Fruit fly (Drosophila melanogaster) whole organism, embryonic: ENCODE measurements around the gene CG13893.

Experiments used
- CG10209 ChIP-seq: fragments of 200-800 bp; sonication (Bioruptor generic); optimal IDR thresholded peaks from 3 replicates; lab custom pipeline; 2017; ENCODE audit warnings: missing biosample characterization, mild to moderate bottlenecking, missing genetic modification characterization, missing genetic modification reagents
- CG10366 ChIP-seq: fragments of 200-800 bp; sonication (Bioruptor generic); IDR thresholded peaks from 2 replicates; pipeline ENCODE4 v1.3.6; 2022; ENCODE audit warnings: missing biosample characterization, missing genetic modification characterization
- CG13424 ChIP-seq: fragments of 200-800 bp; sonication (Bioruptor generic); optimal IDR thresholded peaks from 2 replicates; lab custom pipeline; 2019; ENCODE audit warnings: missing biosample characterization, mild to moderate bottlenecking, missing genetic modification characterization, moderate library complexity
- CG14965 ChIP-seq: fragments of 200-800 bp; sonication (Bioruptor generic); optimal IDR thresholded peaks from 2 replicates; lab custom pipeline; 2016; ENCODE audit warnings: missing biosample characterization, missing genetic modification characterization, borderline replicate concordance
- CG16779 ChIP-seq: fragments of 200-800 bp; sonication (Bioruptor generic); IDR thresholded peaks from 2 replicates; pipeline ENCODE4 v1.3.6; 2022; ENCODE audit warnings: missing biosample characterization, missing genetic modification characterization
- CG17186 ChIP-seq: fragments of 200-800 bp; sonication (Bioruptor generic); optimal IDR thresholded peaks from 3 replicates; lab custom pipeline; 2017; ENCODE audit warnings: missing biosample characterization, missing genetic modification reagents, missing genetic modification characterization
- CG1792 ChIP-seq: fragments of 200-800 bp; sonication (Bioruptor generic); optimal IDR thresholded peaks from 2 replicates; lab custom pipeline; 2016; ENCODE audit warnings: missing biosample characterization, missing genetic modification characterization
- CG18619 ChIP-seq: fragments of 200-800 bp; sonication (Bioruptor generic); optimal IDR thresholded peaks from 3 replicates; lab custom pipeline; 2017; ENCODE audit warnings: missing biosample characterization, mild to moderate bottlenecking, missing genetic modification characterization
- CG42726 ChIP-seq: fragments of 200-800 bp; sonication (Bioruptor generic); IDR thresholded peaks from 2 replicates; pipeline ENCODE4 v1.3.6; 2022; ENCODE audit warnings: missing biosample characterization, missing genetic modification characterization; ENCODE audit not compliant: partially characterized antibody
- CG4707 ChIP-seq: fragments of 200-800 bp; sonication (Bioruptor generic); optimal IDR thresholded peaks from 2 replicates; lab custom pipeline; 2018; ENCODE audit warnings: missing biosample characterization, mild to moderate bottlenecking, missing genetic modification characterization, moderate library complexity
- CG8089 ChIP-seq: fragments of 200-800 bp; sonication (Bioruptor generic); optimal IDR thresholded peaks from 3 replicates; lab custom pipeline; 2016; ENCODE audit warnings: missing biosample characterization, missing genetic modification characterization
- CkIIα-i1 ChIP-seq: fragments of 200-800 bp; sonication (Bioruptor generic); IDR thresholded peaks from 2 replicates; pipeline ENCODE4 v1.3.6; 2022; ENCODE audit warnings: missing biosample characterization, missing genetic modification characterization
- Dfd ChIP-seq, 2 experiments: fragments of >200 bp; optimal IDR thresholded peaks; 2 replicates each; lab custom pipeline; 2017; ENCODE audit warnings: missing biosample characterization in 2 of 2, missing genetic modification characterization in 2 of 2
- Dref ChIP-seq: fragments of 200-800 bp; sonication (Bioruptor generic); IDR thresholded peaks from 2 replicates; pipeline ENCODE4 v1.3.6; 2022; ENCODE audit warnings: missing biosample characterization, missing genetic modification characterization
- E2f1 ChIP-seq: fragments of 200-800 bp; sonication (Bioruptor generic); IDR thresholded peaks from 2 replicates; pipeline ENCODE4 v1.3.6; 2022; ENCODE audit warnings: missing biosample characterization, missing genetic modification characterization
- E2f2 ChIP-seq: fragments of 200-800 bp; sonication (Bioruptor generic); IDR thresholded peaks from 2 replicates; pipeline ENCODE4 v1.3.6; 2022; ENCODE audit warnings: missing biosample characterization, missing genetic modification characterization
- Eip74EF ChIP-seq, 2 experiments: fragments of 200-800 bp in 1 of 2; fragments of >200 bp in 1 of 2; sonication (Bioruptor generic) in 1 of 2; optimal IDR thresholded peaks; 2 replicates each; lab custom pipeline; 2017 to 2019; ENCODE audit warnings: missing biosample characterization in 2 of 2, missing genetic modification characterization in 2 of 2, mild to moderate bottlenecking in 1 of 2, moderate library complexity in 1 of 2
- Fer2 ChIP-seq: fragments of 200-800 bp; sonication (Bioruptor generic); optimal IDR thresholded peaks from 2 replicates; lab custom pipeline; 2018; ENCODE audit warnings: missing biosample characterization, mild to moderate bottlenecking, missing genetic modification characterization, moderate library complexity
- HLH4C ChIP-seq: fragments of 200-800 bp; sonication (Bioruptor generic); IDR thresholded peaks from 3 replicates; pipeline ENCODE4 v1.3.6; 2022; ENCODE audit warnings: missing biosample characterization, missing genetic modification characterization; ENCODE audit not compliant: partially characterized antibody
- Hmr ChIP-seq: fragments of 200-800 bp; sonication (Bioruptor generic); optimal IDR thresholded peaks from 3 replicates; lab custom pipeline; 2017; ENCODE audit warnings: mild to moderate bottlenecking, missing biosample characterization, missing genetic modification reagents, missing genetic modification characterization
- Hmx ChIP-seq: fragments of 200-800 bp; sonication (Bioruptor generic); optimal IDR thresholded peaks from 2 replicates; lab custom pipeline; 2016; ENCODE audit warnings: missing biosample characterization, missing genetic modification characterization
- Lpt ChIP-seq: fragments of >200 bp; optimal IDR thresholded peaks from 2 replicates; lab custom pipeline; 2018; ENCODE audit warnings: missing biosample characterization, missing genetic modification characterization
- MTF-1 ChIP-seq: fragments of 200-800 bp; sonication (Bioruptor generic); optimal IDR thresholded peaks from 2 replicates; lab custom pipeline; 2018; ENCODE audit warnings: missing biosample characterization, mild to moderate bottlenecking, missing genetic modification characterization, borderline replicate concordance
- Mrtf ChIP-seq: fragments of 200-800 bp; sonication (Bioruptor generic); IDR thresholded peaks from 3 replicates; pipeline ENCODE4 v1.3.6; 2022; ENCODE audit warnings: missing biosample characterization, missing genetic modification characterization
- Neu2 ChIP-seq: fragments of 200-800 bp; sonication (Bioruptor generic); optimal IDR thresholded peaks from 3 replicates; lab custom pipeline; 2016; ENCODE audit warnings: missing biosample characterization, missing genetic modification characterization, borderline replicate concordance
- TFAM ChIP-seq: fragments of 200-800 bp; sonication (Bioruptor generic); optimal IDR thresholded peaks from 2 replicates; lab custom pipeline; 2017; ENCODE audit warnings: missing biosample characterization, missing genetic modification characterization, inconsistent platforms
- abd-A ChIP-seq: fragments of 200-800 bp; sonication (Bioruptor generic); optimal IDR thresholded peaks from 3 replicates; lab custom pipeline; 2019; ENCODE audit warnings: missing biosample characterization, mild to moderate bottlenecking, missing genetic modification characterization, moderate library complexity
- al ChIP-seq: fragments of 200-800 bp; sonication (Bioruptor generic); IDR thresholded peaks from 2 replicates; pipeline ENCODE4 v1.3.6; 2022; ENCODE audit warnings: missing biosample characterization, missing genetic modification characterization
- aop ChIP-seq: fragments of 200-800 bp; sonication (Bioruptor generic); IDR thresholded peaks from 2 replicates; pipeline ENCODE4 v1.3.6; 2022; ENCODE audit warnings: missing biosample characterization, missing genetic modification characterization
- ase ChIP-seq: fragments of 200-800 bp; sonication (Bioruptor generic); IDR thresholded peaks from 3 replicates; pipeline ENCODE4 v1.3.6; 2022; ENCODE audit warnings: missing biosample characterization, missing genetic modification characterization
- bab2 ChIP-seq: fragments of 200-800 bp; sonication (Bioruptor generic); optimal IDR thresholded peaks from 2 replicates; lab custom pipeline; 2016; ENCODE audit warnings: missing biosample characterization, missing genetic modification characterization
- fd3F ChIP-seq: fragments of 200-800 bp; sonication (Bioruptor generic); optimal IDR thresholded peaks from 2 replicates; lab custom pipeline; 2018; ENCODE audit warnings: missing biosample characterization, mild to moderate bottlenecking, missing genetic modification characterization, moderate library complexity
- grn ChIP-seq: fragments of 200-800 bp; sonication (Bioruptor generic); optimal IDR thresholded peaks from 3 replicates; lab custom pipeline; 2017; ENCODE audit warnings: missing biosample characterization, missing genetic modification characterization
- gro ChIP-seq: fragments of 200-800 bp; sonication (Bioruptor generic); optimal IDR thresholded peaks from 2 replicates; lab custom pipeline; 2016; ENCODE audit warnings: missing biosample characterization, missing genetic modification characterization
- gsb-n ChIP-seq: fragments of 200-800 bp; sonication (Bioruptor generic); optimal IDR thresholded peaks from 3 replicates; lab custom pipeline; 2018; ENCODE audit warnings: missing biosample characterization, mild to moderate bottlenecking, missing genetic modification characterization
- hkb ChIP-seq, 2 experiments: fragments of 200-800 bp in 1 of 2; fragments of >200 bp in 1 of 2; sonication (Bioruptor generic) in 1 of 2; IDR thresholded peaks in 1 of 2; optimal IDR thresholded peaks in 1 of 2; 2 replicates each; pipeline versions ENCODE4 v1.3.6 to Lab custom; 2017 to 2022; ENCODE audit warnings: missing biosample characterization in 1 of 2, missing genetic modification characterization in 1 of 2
- lola ChIP-seq, 3 experiments: fragments of >200 bp in 2 of 3; fragments of 200-800 bp in 1 of 3; sonication (Bioruptor generic) in 1 of 3; optimal IDR thresholded peaks; 2 replicates each; lab custom pipeline; 2017 to 2019; ENCODE audit warnings: missing biosample characterization in 3 of 3, missing genetic modification characterization in 3 of 3, mild to moderate bottlenecking in 1 of 3, moderate library complexity in 1 of 3
- mld ChIP-seq: fragments of 200-800 bp; sonication (Bioruptor generic); IDR thresholded peaks from 3 replicates; pipeline ENCODE4 v1.3.6; 2022; ENCODE audit warnings: missing biosample characterization, missing genetic modification characterization; ENCODE audit not compliant: partially characterized antibody
- nom ChIP-seq: fragments of 200-800 bp; sonication (Bioruptor generic); optimal IDR thresholded peaks from 2 replicates; lab custom pipeline; 2017; ENCODE audit warnings: missing biosample characterization, missing genetic modification characterization, mild to moderate bottlenecking, moderate library complexity, missing genetic modification reagents
- oc ChIP-seq: fragments of 200-800 bp; sonication (Bioruptor generic); optimal IDR thresholded peaks from 2 replicates; lab custom pipeline; 2018; ENCODE audit warnings: missing biosample characterization, mild to moderate bottlenecking, missing genetic modification characterization, moderate library complexity
- peb ChIP-seq: fragments of 200-800 bp; sonication (Bioruptor generic); IDR thresholded peaks from 2 replicates; pipeline ENCODE4 v1.3.6; 2022; ENCODE audit warnings: missing biosample characterization, missing genetic modification characterization
- pnt ChIP-seq: fragments of 200-800 bp; sonication (Bioruptor generic); optimal IDR thresholded peaks from 3 replicates; lab custom pipeline; 2016; ENCODE audit warnings: missing biosample characterization, missing genetic modification characterization
- ranshi ChIP-seq: fragments of 200-800 bp; sonication (Bioruptor generic); IDR thresholded peaks from 2 replicates; pipeline ENCODE4 v1.3.6; 2022; ENCODE audit warnings: missing biosample characterization, missing genetic modification characterization
- rib ChIP-seq: fragments of 200-800 bp; sonication (Bioruptor generic); IDR thresholded peaks from 2 replicates; pipeline ENCODE4 v1.3.6; 2022; ENCODE audit warnings: missing biosample characterization, missing genetic modification characterization
- ro ChIP-seq: fragments of 200-800 bp; sonication (Bioruptor generic); IDR thresholded peaks from 2 replicates; pipeline ENCODE4 v1.3.6; 2022; ENCODE audit warnings: missing biosample characterization, missing genetic modification characterization
- sob ChIP-seq: fragments of 200-800 bp; sonication (Bioruptor generic); IDR thresholded peaks from 2 replicates; pipeline ENCODE4 v1.3.6; 2022; ENCODE audit warnings: missing biosample characterization, missing genetic modification characterization
- tin ChIP-seq: fragments of 200-800 bp; sonication (Bioruptor generic); optimal IDR thresholded peaks from 3 replicates; lab custom pipeline; 2016; ENCODE audit warnings: missing biosample characterization, missing genetic modification characterization
- zfh1 ChIP-seq: fragments of 200-800 bp; sonication (Bioruptor generic); IDR thresholded peaks from 3 replicates; pipeline ENCODE4 v1.3.6; 2022; ENCODE audit warnings: missing biosample characterization, missing genetic modification characterization

Gene CG13893

DNA sequence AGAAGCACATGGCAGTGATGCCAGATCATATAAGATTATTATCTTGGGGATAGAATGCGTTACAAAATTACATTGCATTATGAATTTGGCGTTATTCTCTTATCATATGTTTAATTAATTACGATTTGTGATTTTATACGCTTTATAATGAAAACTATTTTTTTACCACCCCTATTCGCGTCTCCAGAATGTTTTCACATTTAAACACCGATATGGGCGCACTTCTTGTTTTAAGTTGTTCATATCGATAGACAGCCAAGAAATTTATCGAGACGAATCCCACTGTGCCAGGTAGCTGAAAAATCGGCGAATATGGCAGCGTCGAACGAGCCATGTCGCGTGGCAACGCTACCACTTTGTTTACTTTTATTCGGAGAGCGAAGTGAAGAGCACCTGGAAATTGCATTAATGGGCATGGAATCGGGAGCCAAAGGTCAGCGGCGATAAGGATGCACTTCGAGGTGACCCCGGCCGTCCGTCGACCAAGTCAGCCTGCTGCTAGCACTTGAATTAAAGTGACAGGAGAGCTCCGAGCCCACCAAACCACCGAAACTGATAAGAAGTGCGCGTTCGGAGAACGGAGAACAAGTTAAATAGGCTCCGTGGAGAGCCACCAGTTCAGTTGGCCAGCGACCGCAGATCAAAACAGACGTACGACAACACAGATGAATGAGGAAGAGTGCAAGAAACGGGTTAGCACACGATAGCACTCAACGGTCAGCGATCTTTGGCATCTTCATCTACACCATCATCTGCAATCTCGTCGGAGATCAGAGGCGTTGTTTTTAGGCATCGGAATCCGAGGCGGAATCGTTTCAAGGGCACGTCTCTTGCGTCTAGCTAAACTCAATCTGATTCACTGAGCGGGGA lies 44.6 kb upstream of the CG13893 start, which contains the start of gene Gale (continued):
- TF ChIP-seq HLH4C (GFP tag; lab: Robert Waterston, UW) (peak; percentile 79), oc (tag; lab: Kevin White, UChicago) (no peak), peb (GFP tag; lab: Robert Waterston, UW) (no peak), CG13424 (tag; lab: Kevin White, UChicago) (no peak), TFAM (GFP tag; lab: Kevin White, UChicago) (no peak), CG14965 (GFP tag; lab: Kevin White, UChicago) (no peak), Dfd (GFP tag; optimal IDR thresholded peaks at IDR 0.05; lab: Kevin White, UChicago) (no peak), Fer2 (no peak), gsb-n (tag; lab: Kevin White, UChicago) (no peak), ase (GFP tag; lab: Robert Waterston, UW) (no peak), abd-A (tag; lab: Kevin White, UChicago) (no peak), Eip74EF (GFP tag; optimal IDR thresholded peaks at IDR 0.05; lab: Kevin White, UChicago) (peak in 1 of 2 experiments; percentile 62), CG4707 (no peak), Neu2 (GFP tag; lab: Kevin White, UChicago) (no peak), zfh1 (GFP tag; lab: Robert Waterston, UW) (0 out of 3 replicates have a peak, but pooled peaks have one; percentile 26), CG1792 (GFP tag; lab: Kevin White, UChicago) (no peak), CG16779 (GFP tag; lab: Robert Waterston, UW) (no peak), gro (GFP tag; lab: Kevin White, UChicago) (peak; percentile 15), E2f1 (no peak), bab2 (GFP tag; lab: Kevin White, UChicago) (peak; percentile 68), fd3F (GFP tag; lab: Kevin White, UChicago) (no peak), ranshi (GFP tag; lab: Robert Waterston, UW) (0 out of 2 replicates have a peak, but pooled peaks have one; percentile 13), aop (GFP tag; lab: Robert Waterston, UW) (no peak), CG17186 (GFP tag; lab: Kevin White, UChicago) (no peak), CkIIα-i1 (no peak), rib (GFP tag; lab: Robert Waterston, UW) (no peak), Dref (GFP tag; lab: Robert Waterston, UW) (peak; percentile 87), CG10366 (no peak), ro (GFP tag; lab: Robert Waterston, UW) (no peak), Mrtf (no peak), Lpt (GFP tag; lab: Kevin White, UChicago) (no peak), CG42726 (GFP tag; lab: Robert Waterston, UW) (peak; percentile 45; the same call in 1 of the 2 replicates), sob (GFP tag; lab: Robert Waterston, UW) (peak; percentile 27; the same call in 1 of the 2 replicates), Hmr (GFP tag; lab: Kevin White, UChicago) (peak; percentile 25), Hmx (GFP tag; lab: Kevin White, UChicago) (no peak), mld (GFP tag; lab: Robert Waterston, UW) (no peak; the same call in 2 of the 3 replicates), grn (peak; percentile 79), E2f2 (GFP tag; lab: Robert Waterston, UW) (peak; percentile 88), lola (GFP tag; optimal IDR thresholded peaks at IDR 0.05; lab: Kevin White, UChicago) (no peak), tin (no peak), nom (GFP tag; lab: Kevin White, UChicago) (peak; percentile 72), MTF-1 (GFP tag; lab: Kevin White, UChicago) (no peak), hkb (optimal IDR thresholded peaks at IDR 0.05; lab: Kevin White, UChicago) (peak; percentile 92), hkb (GFP tag; IDR thresholded peaks at IDR 0.05; lab: Robert Waterston, UW) (0 out of 2 replicates have a peak, but pooled peaks have one; percentile 35), al (GFP tag; lab: Robert Waterston, UW) (peak; percentile 10; the same call in 1 of the 2 replicates), pnt (no peak), CG18619 (GFP tag; lab: Kevin White, UChicago) (no peak), CG10209 (GFP tag; lab: Kevin White, UChicago) (no peak), CG8089 (GFP tag; lab: Kevin White, UChicago) (no peak)
